Worm (Caenorhabditis elegans) whole organism, L4 larva: ENCODE measurements around the gene abhd-3.2.
A peak's percentile ranks its signal among the peaks of the same experiment; 100 is the strongest.

ENCODE experiments used
- D1046.2 ChIP-seq: fragments of 200-800 bp; sonication (Bioruptor generic); IDR thresholded peaks from 2 replicates; pipeline ENCODE4 v1.3.6; 2022; ENCODE audit warnings: missing genetic modification characterization, missing compliant biosample characterization
- F26F4.8 ChIP-seq: fragments of 200-800 bp; sonication (Bioruptor generic); conservative IDR thresholded peaks from 2 replicates; pipeline ENCODE4 v1.3.6; 2022; ENCODE audit warnings: missing genetic modification characterization, missing compliant biosample characterization
- F37D6.2 ChIP-seq: sonication (generic microtip); optimal IDR thresholded peaks from 2 replicates; lab custom pipeline; 2016; ENCODE audit warnings: mild to moderate bottlenecking, missing genetic modification characterization, missing compliant biosample characterization
- Y48G9A.11 ChIP-seq: fragments of 200-800 bp; sonication (Bioruptor generic); IDR thresholded peaks from 2 replicates; pipeline ENCODE4 v1.3.6; 2022; ENCODE audit warnings: missing genetic modification reagents, missing genetic modification characterization, missing compliant biosample characterization
- Y75B8A.6 ChIP-seq: fragments of 200-800 bp; sonication (Bioruptor generic); IDR thresholded peaks from 2 replicates; pipeline ENCODE4 v1.3.6; 2022; ENCODE audit warnings: missing genetic modification reagents, missing genetic modification characterization, missing compliant biosample characterization
- ZK337.2 ChIP-seq: fragments of 200-800 bp; sonication (Bioruptor generic); IDR thresholded peaks from 2 replicates; pipeline ENCODE4 v1.3.6; 2022; ENCODE audit warnings: missing genetic modification reagents, missing genetic modification characterization, missing compliant biosample characterization
- ZK546.5 ChIP-seq, 2 experiments: sonication (generic microtip); optimal IDR thresholded peaks; 2 replicates each; lab custom pipeline; 2017; ENCODE audit warnings: missing biosample characterization in 2 of 2, missing genetic modification characterization in 2 of 2
- ama-1 ChIP-seq: fragments of 150-350 bp; optimal IDR thresholded peaks from 2 replicates; lab custom pipeline; 2014; ENCODE audit warnings: inconsistent platforms, mixed read lengths
- attf-4 ChIP-seq: sonication (generic microtip); optimal IDR thresholded peaks from 3 replicates; lab custom pipeline; 2017; ENCODE audit warnings: missing biosample characterization, missing genetic modification characterization
- ceh-32 ChIP-seq: sonication (generic microtip); optimal IDR thresholded peaks from 2 replicates; lab custom pipeline; 2016; ENCODE audit warnings: mild to moderate bottlenecking, missing genetic modification characterization, missing compliant biosample characterization; ENCODE audit not compliant: poor library complexity
- ceh-44 ChIP-seq: fragments of 200-800 bp; sonication (Bioruptor generic); IDR thresholded peaks from 2 replicates; pipeline ENCODE4 v1.3.6; 2022; ENCODE audit warnings: missing genetic modification reagents, missing genetic modification characterization, missing compliant biosample characterization
- ceh-82 ChIP-seq: sonication (generic microtip); optimal IDR thresholded peaks from 2 replicates; lab custom pipeline; 2017; ENCODE audit warnings: missing biosample characterization, missing genetic modification characterization
- ces-1 ChIP-seq: fragments of 150-350 bp; sonication (generic microtip); optimal IDR thresholded peaks from 4 replicates; lab custom pipeline; 2014; ENCODE audit warnings: missing biosample characterization, missing genetic modification reagents, missing genetic modification characterization
- cey-2 ChIP-seq: sonication (generic microtip); optimal IDR thresholded peaks from 3 replicates; lab custom pipeline; 2017; ENCODE audit warnings: missing genetic modification characterization, mild to moderate bottlenecking, missing compliant biosample characterization, antibody characterized with exemption, borderline replicate concordance; ENCODE audit not compliant: insufficient read depth
- ctbp-1 ChIP-seq: fragments of 200-800 bp; sonication (Bioruptor generic); IDR thresholded peaks from 2 replicates; pipeline ENCODE4 v1.3.6; 2022; ENCODE audit warnings: missing genetic modification reagents, missing genetic modification characterization, missing compliant biosample characterization
- dmd-9 ChIP-seq: fragments of 200-800 bp; sonication (Bioruptor generic); IDR thresholded peaks from 2 replicates; pipeline ENCODE4 v1.3.6; 2022; ENCODE audit warnings: missing genetic modification reagents, missing genetic modification characterization, missing compliant biosample characterization
- duxl-1 ChIP-seq: sonication (generic microtip); optimal IDR thresholded peaks from 2 replicates; lab custom pipeline; 2016; ENCODE audit warnings: mild to moderate bottlenecking, missing genetic modification characterization, moderate library complexity, missing compliant biosample characterization; ENCODE audit not compliant: poor library complexity
- dve-1 ChIP-seq: sonication (generic microtip); optimal IDR thresholded peaks from 2 replicates; lab custom pipeline; 2017; ENCODE audit warnings: antibody characterized with exemption, mild to moderate bottlenecking, missing genetic modification characterization, missing compliant biosample characterization; ENCODE audit not compliant: insufficient read depth
- fkh-10 ChIP-seq: fragments of 150-350 bp; optimal IDR thresholded peaks from 2 replicates; lab custom pipeline; 2014; ENCODE audit warnings: missing biosample characterization, missing genetic modification reagents, missing genetic modification characterization
- hif-1 ChIP-seq, 2 experiments: sonication (generic microtip); optimal IDR thresholded peaks; 2 replicates each; lab custom pipeline; 2016 to 2017; ENCODE audit warnings: missing compliant biosample characterization in 2 of 2, missing genetic modification characterization in 2 of 2, missing genetic modification reagents in 2 of 2, missing genotype in 2 of 2, mild to moderate bottlenecking in 1 of 2
- hlh-11 ChIP-seq: fragments of 200-800 bp; sonication (Bioruptor generic); optimal IDR thresholded peaks from 2 replicates; lab custom pipeline; 2018; ENCODE audit warnings: mild to moderate bottlenecking, missing genetic modification characterization, missing compliant biosample characterization
- jun-1 ChIP-seq: fragments of 150-350 bp; optimal IDR thresholded peaks from 2 replicates; lab custom pipeline; 2014; ENCODE audit warnings: missing biosample characterization, missing genetic modification reagents, missing genetic modification characterization
- lin-1 ChIP-seq: fragments of 200-800 bp; sonication (Bioruptor generic); IDR thresholded peaks from 2 replicates; pipeline ENCODE4 v1.3.6; 2022; ENCODE audit warnings: missing genetic modification reagents, missing genetic modification characterization, missing compliant biosample characterization
- lin-13 ChIP-seq: fragments of 150-350 bp; optimal IDR thresholded peaks from 2 replicates; lab custom pipeline; 2014; ENCODE audit warnings: missing biosample characterization, missing genetic modification reagents, missing genetic modification characterization
- lin-38 ChIP-seq: fragments of 200-800 bp; sonication (Bioruptor generic); IDR thresholded peaks from 2 replicates; pipeline ENCODE4 v1.3.6; 2022; ENCODE audit warnings: missing genetic modification reagents, missing genetic modification characterization, missing compliant biosample characterization
- lir-3 ChIP-seq: sonication (generic microtip); optimal IDR thresholded peaks from 2 replicates; lab custom pipeline; 2016; ENCODE audit warnings: mild to moderate bottlenecking, missing genetic modification characterization, missing compliant biosample characterization
- lsy-2 ChIP-seq, 2 experiments: fragments of 150-350 bp in 1 of 2; sonication (generic microtip) in 1 of 2; optimal IDR thresholded peaks; 2 replicates each; lab custom pipeline; 2014 to 2017; ENCODE audit warnings: missing biosample characterization in 2 of 2, missing genetic modification characterization in 2 of 2
- madf-5 ChIP-seq, 2 experiments: fragments of 200-800 bp; sonication (Bioruptor generic); IDR thresholded peaks; 2 replicates each; pipeline ENCODE4 v1.3.6; 2022; ENCODE audit warnings: missing compliant biosample characterization in 2 of 2, missing genetic modification characterization in 2 of 2
- madf-9 ChIP-seq: fragments of 200-800 bp; sonication (Bioruptor generic); conservative IDR thresholded peaks from 2 replicates; pipeline ENCODE4 v1.3.6; 2022; ENCODE audit warnings: missing genetic modification reagents, missing genetic modification characterization, missing compliant biosample characterization
- mes-2 ChIP-seq: sonication (generic microtip); optimal IDR thresholded peaks from 2 replicates; lab custom pipeline; 2016; ENCODE audit warnings: missing genotype, mild to moderate bottlenecking, missing genetic modification characterization, missing compliant biosample characterization; ENCODE audit not compliant: poor library complexity, severe bottlenecking
- nhr-11 ChIP-seq: fragments of 150-350 bp; optimal IDR thresholded peaks from 2 replicates; lab custom pipeline; 2014; ENCODE audit warnings: missing biosample characterization, missing genetic modification characterization
- nhr-111 ChIP-seq: fragments of 200-800 bp; sonication (Bioruptor generic); optimal IDR thresholded peaks from 2 replicates; lab custom pipeline; 2018; ENCODE audit warnings: mild to moderate bottlenecking, missing genetic modification characterization, missing compliant biosample characterization
- nhr-25 ChIP-seq: sonication (generic microtip); optimal IDR thresholded peaks from 2 replicates; lab custom pipeline; 2017; ENCODE audit warnings: missing genetic modification characterization, mild to moderate bottlenecking, missing compliant biosample characterization, antibody characterized with exemption, moderate library complexity, borderline replicate concordance; ENCODE audit not compliant: insufficient read depth
- nhr-41 ChIP-seq: fragments of 200-800 bp; sonication (Bioruptor generic); IDR thresholded peaks from 2 replicates; pipeline ENCODE4 v1.3.6; 2022; ENCODE audit warnings: missing genetic modification reagents, missing genetic modification characterization, missing compliant biosample characterization
- nhr-48 ChIP-seq: sonication (generic microtip); optimal IDR thresholded peaks from 2 replicates; lab custom pipeline; 2016; ENCODE audit warnings: mild to moderate bottlenecking, missing genetic modification characterization, missing compliant biosample characterization
- nhr-76 ChIP-seq: fragments of 150-350 bp; optimal IDR thresholded peaks from 2 replicates; lab custom pipeline; 2014; ENCODE audit warnings: missing biosample characterization, missing genetic modification characterization
- pha-4 ChIP-seq, 2 experiments: fragments of 150-350 bp in 1 of 2; fragments of 200-800 bp in 1 of 2; sonication (Bioruptor generic) in 1 of 2; IDR thresholded peaks in 1 of 2; optimal IDR thresholded peaks in 1 of 2; 2 replicates each; pipeline versions ENCODE4 v1.3.6 to Lab custom; 2014 to 2022; ENCODE audit warnings: missing genetic modification characterization in 2 of 2, missing genetic modification reagents in 2 of 2, missing biosample characterization in 1 of 2, missing compliant biosample characterization in 1 of 2
- rbr-2 ChIP-seq: sonication (generic microtip); optimal IDR thresholded peaks from 2 replicates; lab custom pipeline; 2016; ENCODE audit warnings: missing genotype, missing genetic modification characterization, missing compliant biosample characterization
- sdz-12 ChIP-seq: fragments of 200-800 bp; sonication (Bioruptor generic); optimal IDR thresholded peaks from 2 replicates; lab custom pipeline; 2018; ENCODE audit warnings: mild to moderate bottlenecking, missing genetic modification characterization, missing compliant biosample characterization
- set-16 ChIP-seq: fragments of 200-800 bp; sonication (Bioruptor generic); IDR thresholded peaks from 2 replicates; pipeline ENCODE4 v1.3.6; 2022; ENCODE audit warnings: missing genetic modification reagents, missing genetic modification characterization, missing compliant biosample characterization
- snpc-4 ChIP-seq: fragments of 150-350 bp; optimal IDR thresholded peaks from 2 replicates; lab custom pipeline; 2014; ENCODE audit warnings: missing biosample characterization, missing genetic modification characterization
- tag-97 ChIP-seq: fragments of 200-800 bp; sonication (Bioruptor generic); IDR thresholded peaks from 2 replicates; pipeline ENCODE4 v1.3.6; 2022; ENCODE audit warnings: missing genetic modification characterization, missing compliant biosample characterization
- unc-39 ChIP-seq: sonication (generic microtip); optimal IDR thresholded peaks from 2 replicates; lab custom pipeline; 2017; ENCODE audit warnings: missing biosample characterization, missing genetic modification characterization
- unc-62 ChIP-seq, 3 experiments: fragments of 150-350 bp in 1 of 3; sonication (generic microtip); optimal IDR thresholded peaks in 2 of 3; peaks in 1 of 3; 1 replicate in 1 of 3; 2 replicates in 2 of 3; lab custom pipeline; 2014 to 2017; ENCODE audit warnings: missing biosample characterization in 3 of 3, missing genetic modification characterization in 3 of 3, missing genetic modification reagents in 3 of 3, missing genotype in 1 of 3
- zag-1 ChIP-seq: fragments of 150-350 bp; optimal IDR thresholded peaks from 2 replicates; lab custom pipeline; 2014; ENCODE audit warnings: missing biosample characterization, missing genetic modification characterization
- zfp-3 ChIP-seq: fragments of 200-800 bp; sonication (Bioruptor generic); conservative IDR thresholded peaks from 2 replicates; pipeline ENCODE4 v1.3.6; 2022; ENCODE audit warnings: missing genetic modification reagents, missing genetic modification characterization, missing compliant biosample characterization
- zip-11 ChIP-seq: fragments of 200-800 bp; sonication (Bioruptor generic); IDR thresholded peaks from 2 replicates; pipeline ENCODE4 v1.3.6; 2022; ENCODE audit warnings: missing genetic modification characterization, missing compliant biosample characterization
- ztf-7 ChIP-seq: fragments of 150-350 bp; optimal IDR thresholded peaks from 2 replicates; lab custom pipeline; 2014; ENCODE audit warnings: missing biosample characterization, missing genetic modification characterization

abhd-3.2 gene

ce11 chrX:974499-975235, 3.1 kb downstream of the abhd-3.2 start, which contains the start of gene vps-45:
vps-45 (minus strand) TSS chrX:974848.
- TF ChIP-seq rbr-2 (tag; lab: Kevin White, UChicago) (peak; percentile 38), nhr-76 (tag; lab: Kevin White, UChicago) (no peak), ztf-7 (tag; lab: Kevin White, UChicago) (no peak), ZK337.2 (GFP tag; lab: Robert Waterston, UW) (no peak), hlh-11 (peak; percentile 57), madf-5 (GFP tag; IDR thresholded peaks at IDR 0.05; lab: Robert Waterston, UW) (no peak), madf-9 (no peak), ceh-32 (tag; lab: Kevin White, UChicago) (no peak), pha-4 (GFP tag; IDR thresholded peaks at IDR 0.05; lab: Robert Waterston, UW) (no peak), pha-4 (tag; optimal IDR thresholded peaks at IDR 0.05; lab: Kevin White, UChicago) (no peak), dve-1 (tag; lab: Kevin White, UChicago) (peak; percentile 13), fkh-10 (GFP tag; lab: Kevin White, UChicago) (peak; percentile 9), cey-2 (tag; lab: Kevin White, UChicago) (no peak), D1046.2 (GFP tag; lab: Robert Waterston, UW) (no peak), nhr-11 (tag; lab: Kevin White, UChicago) (no peak), nhr-25 (no peak), lin-1 (GFP tag; lab: Robert Waterston, UW) (no peak), lir-3 (tag; lab: Kevin White, UChicago) (no peak), mes-2 (peak; percentile 80), ama-1 (no peak), attf-4 (tag; lab: Kevin White, UChicago) (no peak), lin-38 (no peak), zip-11 (GFP tag; lab: Robert Waterston, UW) (no peak), ceh-44 (GFP tag; lab: Robert Waterston, UW) (no peak), zag-1 (no peak), ZK546.5 (tag; optimal IDR thresholded peaks at IDR 0.05; lab: Kevin White, UChicago) (no peak), unc-62 (GFP tag; optimal IDR thresholded peaks at IDR 0.05 in 1 of 2; lab: Kevin White, UChicago) (no peak), unc-62 (tag; optimal IDR thresholded peaks at IDR 0.05; lab: Kevin White, UChicago) (no peak), lsy-2 (tag; optimal IDR thresholded peaks at IDR 0.05; lab: Kevin White, UChicago) (peak in 1 of 2 experiments; percentile 18), Y75B8A.6 (no peak), snpc-4 (tag; lab: Kevin White, UChicago) (no peak), ctbp-1 (GFP tag; lab: Robert Waterston, UW) (no peak), zfp-3 (GFP tag; lab: Robert Waterston, UW) (no peak), tag-97 (GFP tag; lab: Robert Waterston, UW) (no peak), hif-1 (tag; optimal IDR thresholded peaks at IDR 0.05; lab: Kevin White, UChicago) (peak in 1 of 2 experiments; percentile 38), nhr-48 (tag; lab: Kevin White, UChicago) (no peak), F37D6.2 (tag; lab: Kevin White, UChicago) (no peak), unc-39 (no peak), lin-13 (GFP tag; lab: Kevin White, UChicago) (no peak), ceh-82 (no peak), nhr-41 (no peak), sdz-12 (GFP tag; lab: Kevin White, UChicago) (no peak), set-16 (GFP tag; lab: Robert Waterston, UW) (no peak), ces-1 (GFP tag; lab: Kevin White, UChicago) (no peak), Y48G9A.11 (GFP tag; lab: Robert Waterston, UW) (no peak), nhr-111 (GFP tag; lab: Kevin White, UChicago) (no peak), dmd-9 (GFP tag; lab: Robert Waterston, UW) (no peak), jun-1 (tag; lab: Kevin White, UChicago) (no peak), duxl-1 (tag; lab: Kevin White, UChicago) (peak; percentile 37), F26F4.8 (no peak)
